Fruit fly (Drosophila melanogaster) whole organism, prepupa: ENCODE results near the gene CG16815.

ENCODE experiments used
- CG10669 ChIP-seq: fragments of 200-800 bp; sonication (Bioruptor generic); optimal IDR thresholded peaks from 3 replicates; lab custom pipeline; 2018; ENCODE audit warnings: missing biosample characterization, mild to moderate bottlenecking, missing genetic modification characterization, moderate library complexity
- CG11294 ChIP-seq: fragments of 200-800 bp; sonication (Bioruptor generic); IDR thresholded peaks from 2 replicates; pipeline ENCODE4 v1.3.6; 2022; ENCODE audit warnings: missing biosample characterization, missing genetic modification characterization
- CG11902 ChIP-seq: fragments of 200-800 bp; sonication (Bioruptor generic); optimal IDR thresholded peaks from 3 replicates; lab custom pipeline; 2016; ENCODE audit warnings: missing biosample characterization, missing genetic modification characterization
- CG16779 ChIP-seq: fragments of 200-800 bp; sonication (Bioruptor generic); optimal IDR thresholded peaks from 3 replicates; lab custom pipeline; 2017; ENCODE audit warnings: missing biosample characterization, mild to moderate bottlenecking, missing genetic modification characterization
- CG3032 ChIP-seq: fragments of 200-800 bp; optimal IDR thresholded peaks from 2 replicates; lab custom pipeline; 2019; ENCODE audit warnings: missing biosample characterization, mild to moderate bottlenecking, missing genetic modification characterization, moderate library complexity
- CG31627 ChIP-seq: fragments of 200-800 bp; sonication (Bioruptor generic); optimal IDR thresholded peaks from 3 replicates; lab custom pipeline; 2016; ENCODE audit warnings: missing biosample characterization, missing genetic modification characterization
- CG3919 ChIP-seq: fragments of 200-800 bp; sonication (Bioruptor generic); optimal IDR thresholded peaks from 3 replicates; lab custom pipeline; 2016; ENCODE audit warnings: missing biosample characterization, missing genetic modification characterization
- CG4318 ChIP-seq: fragments of 200-800 bp; sonication (Bioruptor generic); optimal IDR thresholded peaks from 3 replicates; lab custom pipeline; 2017; ENCODE audit warnings: missing biosample characterization, mild to moderate bottlenecking, missing genetic modification characterization
- CG6163 ChIP-seq: fragments of 200-800 bp; sonication (Bioruptor generic); IDR thresholded peaks from 3 replicates; pipeline ENCODE4 v1.3.6; 2022; ENCODE audit warnings: missing biosample characterization, missing genetic modification characterization
- CG6276 ChIP-seq: fragments of 200-800 bp; sonication (Bioruptor generic); optimal IDR thresholded peaks from 2 replicates; lab custom pipeline; 2017; ENCODE audit warnings: missing biosample characterization, mild to moderate bottlenecking, missing genetic modification characterization
- CG6808 ChIP-seq: fragments of 200-800 bp; sonication (Bioruptor generic); optimal IDR thresholded peaks from 3 replicates; lab custom pipeline; 2017; ENCODE audit warnings: missing biosample characterization, missing genetic modification characterization, mild to moderate bottlenecking, moderate library complexity, missing genetic modification reagents
- CG7368 ChIP-seq: fragments of 200-800 bp; sonication (Bioruptor generic); optimal IDR thresholded peaks from 3 replicates; lab custom pipeline; 2016; ENCODE audit warnings: missing biosample characterization, missing genetic modification characterization
- CG8319 ChIP-seq: fragments of 200-800 bp; sonication (Bioruptor generic); optimal IDR thresholded peaks from 3 replicates; lab custom pipeline; 2016; ENCODE audit warnings: missing biosample characterization, missing genetic modification characterization
- CG9139 ChIP-seq: fragments of 200-800 bp; sonication (Bioruptor generic); optimal IDR thresholded peaks from 3 replicates; lab custom pipeline; 2017; ENCODE audit warnings: missing biosample characterization, mild to moderate bottlenecking, missing genetic modification characterization
- Eip75B ChIP-seq: fragments of 200-800 bp; sonication (Bioruptor generic); optimal IDR thresholded peaks from 3 replicates; lab custom pipeline; 2016; ENCODE audit warnings: missing biosample characterization, missing genetic modification characterization
- Eip78C ChIP-seq: fragments of 200-800 bp; sonication (Bioruptor generic); peaks from one replicate; lab custom pipeline; 2016; ENCODE audit warnings: missing biosample characterization, missing genetic modification characterization
- Hr39 ChIP-seq: fragments of 200-800 bp; sonication (Bioruptor generic); optimal IDR thresholded peaks from 2 replicates; lab custom pipeline; 2016; ENCODE audit warnings: missing biosample characterization, missing genetic modification characterization
- Smox ChIP-seq: fragments of 200-800 bp; sonication (Bioruptor generic); optimal IDR thresholded peaks from 3 replicates; lab custom pipeline; 2016; ENCODE audit warnings: missing biosample characterization, missing genetic modification characterization
- Sox102F ChIP-seq: fragments of 200-800 bp; sonication (Bioruptor generic); optimal IDR thresholded peaks from 2 replicates; lab custom pipeline; 2016; ENCODE audit warnings: missing biosample characterization, mild to moderate bottlenecking, missing genetic modification characterization
- Sox14 ChIP-seq: fragments of 200-800 bp; sonication (Bioruptor generic); optimal IDR thresholded peaks from 3 replicates; lab custom pipeline; 2016; ENCODE audit warnings: missing biosample characterization, missing genetic modification characterization
- Sox15 ChIP-seq: fragments of 200-800 bp; sonication (Bioruptor generic); optimal IDR thresholded peaks from 3 replicates; lab custom pipeline; 2016; ENCODE audit warnings: missing biosample characterization, missing genetic modification characterization
- achi ChIP-seq: fragments of 200-800 bp; sonication (Bioruptor generic); optimal IDR thresholded peaks from 3 replicates; lab custom pipeline; 2016; ENCODE audit warnings: missing biosample characterization, missing genetic modification characterization
- acj6 ChIP-seq: fragments of 200-800 bp; sonication (Bioruptor generic); optimal IDR thresholded peaks from 3 replicates; lab custom pipeline; 2016; ENCODE audit warnings: missing biosample characterization, missing genetic modification characterization
- dsx ChIP-seq: fragments of 200-800 bp; optimal IDR thresholded peaks from 3 replicates; lab custom pipeline; 2019; ENCODE audit warnings: missing biosample characterization, mild to moderate bottlenecking, missing genetic modification characterization, moderate library complexity; ENCODE audit not compliant: poor library complexity, severe bottlenecking
- eg ChIP-seq: fragments of 200-800 bp; sonication (Bioruptor generic); IDR thresholded peaks from 3 replicates; pipeline ENCODE4 v1.3.6; 2022; ENCODE audit warnings: missing biosample characterization, missing genetic modification characterization
- fd85E ChIP-seq: fragments of 200-800 bp; sonication (Bioruptor generic); optimal IDR thresholded peaks from 3 replicates; lab custom pipeline; 2016; ENCODE audit warnings: missing biosample characterization, missing genetic modification characterization
- lz ChIP-seq: fragments of 200-800 bp; sonication (Bioruptor generic); optimal IDR thresholded peaks from 3 replicates; lab custom pipeline; 2016; ENCODE audit warnings: missing biosample characterization, missing genetic modification characterization
- net ChIP-seq: fragments of 200-800 bp; sonication (Bioruptor generic); optimal IDR thresholded peaks from 3 replicates; lab custom pipeline; 2016; ENCODE audit warnings: missing biosample characterization, missing genetic modification characterization
- pdm3 ChIP-seq: fragments of 200-800 bp; sonication (Bioruptor generic); optimal IDR thresholded peaks from 3 replicates; lab custom pipeline; 2016; ENCODE audit warnings: missing biosample characterization, missing genetic modification characterization
- salr ChIP-seq, 2 experiments: fragments of 200-800 bp; sonication (Bioruptor generic); optimal IDR thresholded peaks; 3 replicates each; lab custom pipeline; 2016 to 2018; ENCODE audit warnings: missing biosample characterization in 2 of 2, missing genetic modification characterization in 2 of 2, mild to moderate bottlenecking in 1 of 2
- ss ChIP-seq, 2 experiments: fragments of 200-800 bp; sonication (Bioruptor generic); optimal IDR thresholded peaks; 2 replicates in 1 of 2; 3 replicates in 1 of 2; lab custom pipeline; 2017 to 2018; ENCODE audit warnings: mild to moderate bottlenecking in 2 of 2, missing biosample characterization in 2 of 2, missing genetic modification characterization in 2 of 2, moderate library complexity in 1 of 2
- svp ChIP-seq: fragments of 200-800 bp; sonication (Bioruptor generic); peaks from one replicate; lab custom pipeline; 2016; ENCODE audit warnings: missing biosample characterization, missing genetic modification characterization
- topi ChIP-seq: fragments of 200-800 bp; sonication (Bioruptor generic); optimal IDR thresholded peaks from 3 replicates; lab custom pipeline; 2016; ENCODE audit warnings: missing biosample characterization, missing genetic modification characterization

CG16815 gene

DNA sequence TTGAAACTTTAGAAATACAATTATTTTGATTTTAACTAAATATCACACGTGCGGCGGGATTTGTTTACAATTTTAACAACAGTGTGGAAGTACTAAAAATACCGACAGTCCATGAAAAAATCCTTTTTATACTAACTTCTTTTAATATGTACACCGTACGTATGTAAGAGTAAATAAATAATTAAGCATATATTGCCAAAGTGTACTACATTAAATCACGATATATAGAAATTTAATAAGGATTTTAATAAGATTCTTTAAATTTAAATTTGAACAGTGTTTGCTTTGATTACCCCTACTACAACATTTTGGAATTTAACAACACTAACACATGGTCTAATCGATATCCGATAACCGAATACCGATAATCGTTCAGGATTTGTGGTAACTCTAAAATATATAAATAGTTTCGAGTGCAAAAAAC is 7.4 kb upstream of the CG16815 start, which contains the start of the genes Ski6 and CG16812 (continued):
- TF ChIP-seq salr (GFP tag; optimal IDR thresholded peaks at IDR 0.05; lab: Kevin White, UChicago) = no peak
- no peak for TF ChIP-seq CG11902 (GFP tag; lab: Kevin White, UChicago)
- no peak for TF ChIP-seq CG8319 (GFP tag; lab: Kevin White, UChicago)
- TF ChIP-seq fd85E (GFP tag; lab: Kevin White, UChicago) = no peak
- TF ChIP-seq CG7368 (GFP tag; lab: Kevin White, UChicago) = no peak
- TF ChIP-seq CG9139 (GFP tag; lab: Kevin White, UChicago) = no peak
- TF ChIP-seq CG6808 = no peak
- no peak for TF ChIP-seq svp (GFP tag; lab: Kevin White, UChicago)
- no peak for TF ChIP-seq CG3919 (GFP tag; lab: Kevin White, UChicago)
- TF ChIP-seq CG6276 = no peak
- no peak for TF ChIP-seq Eip78C
- TF ChIP-seq dsx = no peak
- no peak for TF ChIP-seq topi (GFP tag; lab: Kevin White, UChicago)
- no peak for TF ChIP-seq net
- TF ChIP-seq CG4318 (GFP tag; lab: Kevin White, UChicago) = no peak

- TF ChIP-seq CG7368 (GFP tag; lab: Kevin White, UChicago) (no peak), svp (GFP tag; lab: Kevin White, UChicago) (no peak)
Observed at dm6 chr2L:13225225-13225840, 4.3 kb upstream of the CG16815 start, which contains the start of gene CG15480. Gene CG15480 (minus strand): TSS chr2L:13225275.

dm6 chr2L:13227242-13227641 is 2.4 kb upstream of the CG16815 start, which contains the start of gene CG16813:
Gene CG16813 (plus strand): TSS chr2L:13227529.
- no peak for TF ChIP-seq CG3919 (GFP tag; lab: Kevin White, UChicago)
- no peak for TF ChIP-seq Sox102F
- TF ChIP-seq Hr39 (GFP tag; lab: Kevin White, UChicago) = no peak
- no peak for TF ChIP-seq Sox14 (GFP tag; lab: Kevin White, UChicago)
- TF ChIP-seq CG10669 (GFP tag; lab: Kevin White, UChicago) = no peak
- no peak for TF ChIP-seq CG6276
- no peak for TF ChIP-seq eg (GFP tag; lab: Robert Waterston, UW)
- no peak for TF ChIP-seq pdm3
- no peak for TF ChIP-seq CG7368 (GFP tag; lab: Kevin White, UChicago)
- TF ChIP-seq ss (GFP tag; optimal IDR thresholded peaks at IDR 0.05; lab: Kevin White, UChicago) = no peak
- no peak for TF ChIP-seq CG6163 (GFP tag; lab: Robert Waterston, UW)
- no peak for TF ChIP-seq CG11294 (GFP tag; lab: Robert Waterston, UW)
- TF ChIP-seq achi (GFP tag; lab: Kevin White, UChicago) = no peak
- no peak for TF ChIP-seq Sox15 (GFP tag; lab: Kevin White, UChicago)
- no peak for TF ChIP-seq CG9139 (GFP tag; lab: Kevin White, UChicago)
- no peak for TF ChIP-seq Eip75B (GFP tag; lab: Kevin White, UChicago)

DNA sequence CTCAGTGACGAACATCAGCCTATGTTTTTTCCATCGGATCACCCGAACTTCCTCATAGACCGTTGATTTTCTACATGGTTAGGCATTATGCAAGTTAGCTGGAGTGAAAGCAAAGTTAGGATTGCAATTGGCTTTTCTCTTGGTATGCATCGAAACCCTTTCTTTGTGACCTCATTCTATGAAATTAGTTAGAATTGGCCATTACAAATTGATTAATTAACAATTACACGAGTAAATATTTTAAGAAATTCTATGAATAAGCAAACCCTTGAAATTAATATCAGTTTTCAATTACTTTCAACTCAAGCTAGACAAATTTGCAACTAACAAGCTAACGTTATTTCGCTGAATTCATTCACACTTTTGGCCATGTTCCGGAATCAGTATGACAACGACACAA is 2.1 kb downstream of the CG16815 start, which contains the start of gene Prosalpha6T:
Prosalpha6T (plus strand) TSS at position 301 of the 400 bp plus-strand sequence.
- TF ChIP-seq CG8319 (GFP tag; lab: Kevin White, UChicago) = no peak
- TF ChIP-seq Sox102F = no peak
- no peak for TF ChIP-seq Sox14 (GFP tag; lab: Kevin White, UChicago)
- no peak for TF ChIP-seq lz (GFP tag; lab: Kevin White, UChicago)
- TF ChIP-seq fd85E (GFP tag; lab: Kevin White, UChicago) = no peak
- no peak for TF ChIP-seq CG10669 (GFP tag; lab: Kevin White, UChicago)
- no peak for TF ChIP-seq CG3032 (tag; lab: Kevin White, UChicago)
- no peak for TF ChIP-seq CG16779 (tag; lab: Kevin White, UChicago)
- TF ChIP-seq CG31627 (GFP tag; lab: Kevin White, UChicago) = no peak
- no peak for TF ChIP-seq Smox
- TF ChIP-seq achi (GFP tag; lab: Kevin White, UChicago) = no peak
- TF ChIP-seq acj6 (GFP tag; lab: Kevin White, UChicago) = no peak
- TF ChIP-seq dsx = no peak
- no peak for TF ChIP-seq CG11294 (GFP tag; lab: Robert Waterston, UW)
